Fruit fly (Drosophila melanogaster): Measurements from ENCODE around the gene Coq4.

Gene Coq4

dm6 chr3L:17457695-17458242 is 24.3 kb upstream of the Coq4 start (continued):
- no peak for TF ChIP-seq CG10565 (GFP tag; optimal IDR thresholded peaks at IDR 0.05)
- no peak for TF ChIP-seq B-H2 (GFP tag; optimal IDR thresholded peaks at IDR 0.05)
- TF ChIP-seq CG31388 (GFP tag; optimal IDR thresholded peaks at IDR 0.05) = no peak
- TF ChIP-seq seq (GFP tag; IDR thresholded peaks at IDR 0.05) = peak; percentile 42; the same call in 1 of the 2 replicates
- peak; percentile 39 for TF ChIP-seq CG12391 (tag; optimal IDR thresholded peaks at IDR 0.05)
- peak; percentile 26 for TF ChIP-seq Sox100B (GFP tag; optimal IDR thresholded peaks at IDR 0.05)
- peak; percentile 47 for TF ChIP-seq lab (GFP tag; optimal IDR thresholded peaks at IDR 0.05)
- no peak for TF ChIP-seq hth (optimal IDR thresholded peaks at IDR 0.05)
- peak; percentile 17 for TF ChIP-seq CG1233 (GFP tag; optimal IDR thresholded peaks at IDR 0.05)
- no peak for TF ChIP-seq jumu (GFP tag; optimal IDR thresholded peaks at IDR 0.05)
- no peak for TF ChIP-seq Six4 (GFP tag; optimal IDR thresholded peaks at IDR 0.05)
- TF ChIP-seq sug (tag; optimal IDR thresholded peaks at IDR 0.05) = no peak
- TF ChIP-seq CG17802 (tag; optimal IDR thresholded peaks at IDR 0.05) = no peak
- peak; percentile 23 for TF ChIP-seq CG14710 (tag; optimal IDR thresholded peaks at IDR 0.05)
- TF ChIP-seq CG16813 (GFP tag; IDR thresholded peaks at IDR 0.05; ENCODE audit: partially characterized antibody) = no peak
- TF ChIP-seq CG5245 (GFP tag; optimal IDR thresholded peaks at IDR 0.05) = no peak
- TF ChIP-seq Meics (GFP tag; optimal IDR thresholded peaks at IDR 0.05) = peak; percentile 15
- no peak for TF ChIP-seq Nf-YC (tag; optimal IDR thresholded peaks at IDR 0.05)
- TF ChIP-seq HHEX (GFP tag; optimal IDR thresholded peaks at IDR 0.05) = peak; percentile 37
- no peak for TF ChIP-seq Doc3 (GFP tag; IDR thresholded peaks at IDR 0.05; ENCODE audit: partially characterized antibody)
- no peak for TF ChIP-seq CG12219 (GFP tag; optimal IDR thresholded peaks at IDR 0.05)
- TF ChIP-seq prd (optimal IDR thresholded peaks at IDR 0.05) = no peak
- peak; percentile 29; the same call in 1 of the 3 replicates for TF ChIP-seq prd (GFP tag; IDR thresholded peaks at IDR 0.05)
- no peak for TF ChIP-seq CG10366 (GFP tag; IDR thresholded peaks at IDR 0.05)
- TF ChIP-seq CG13894 (tag; optimal IDR thresholded peaks at IDR 0.05) = no peak
- TF ChIP-seq CG30403 (GFP tag; optimal IDR thresholded peaks at IDR 0.05) = no peak
- no peak for TF ChIP-seq CG4820 (GFP tag; optimal IDR thresholded peaks at IDR 0.05)
- TF ChIP-seq CG18599 (GFP tag; optimal IDR thresholded peaks at IDR 0.05) = peak; percentile 54
- TF ChIP-seq wek (GFP tag; optimal IDR thresholded peaks at IDR 0.05) = no peak
- TF ChIP-seq vvl (GFP tag; IDR thresholded peaks at IDR 0.05) = 0 out of 2 replicates have a peak, but pooled peaks have one; percentile 16
- no peak for TF ChIP-seq Hand (GFP tag; optimal IDR thresholded peaks at IDR 0.05)
- no peak for TF ChIP-seq CG7987 (GFP tag; optimal IDR thresholded peaks at IDR 0.05)
- TF ChIP-seq Atf-2 (GFP tag; optimal IDR thresholded peaks at IDR 0.05) = no peak
- TF ChIP-seq Oli (tag; optimal IDR thresholded peaks at IDR 0.05) = peak; percentile 25
- TF ChIP-seq pzg (GFP tag; optimal IDR thresholded peaks at IDR 0.05) = no peak
- TF ChIP-seq grau (tag; optimal IDR thresholded peaks at IDR 0.05) = peak; percentile 73
- no peak for TF ChIP-seq TFAM (GFP tag; optimal IDR thresholded peaks at IDR 0.05)
- no peak for TF ChIP-seq zen2 (GFP tag; IDR thresholded peaks at IDR 0.05; ENCODE audit: partially characterized antibody)
- peak; percentile 28 for TF ChIP-seq CG8924 (tag; optimal IDR thresholded peaks at IDR 0.05)

DNA sequence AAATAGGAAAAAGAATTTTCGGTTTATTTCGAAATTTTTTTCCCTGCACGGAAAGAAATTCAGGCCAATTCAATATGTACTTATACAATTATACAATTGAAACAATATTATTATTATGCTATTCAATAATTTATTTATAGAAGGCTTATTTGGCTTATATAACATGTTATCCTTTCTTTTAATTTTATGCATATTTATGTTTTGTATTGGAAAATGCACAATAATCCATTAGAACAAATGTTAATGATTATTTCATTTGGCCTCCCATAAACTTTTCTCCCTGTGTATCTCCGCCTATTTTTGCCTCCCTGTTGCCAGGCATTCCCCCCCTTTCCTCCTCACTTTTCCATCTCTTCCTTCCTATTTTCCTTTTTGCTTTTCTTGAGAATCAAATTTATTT is 14.5 kb upstream of the Coq4 start:
- TF ChIP-seq twi (tag; optimal IDR thresholded peaks at IDR 0.05) = no peak
- no peak for TF ChIP-seq CG9932 (GFP tag; IDR thresholded peaks at IDR 0.05)
- peak; percentile 45 for TF ChIP-seq CG3281 (GFP tag; optimal IDR thresholded peaks at IDR 0.05)
- no peak for TF ChIP-seq TFAM (GFP tag; optimal IDR thresholded peaks at IDR 0.05)
- no peak for TF ChIP-seq CG11723 (GFP tag; optimal IDR thresholded peaks at IDR 0.05)
- no peak for TF ChIP-seq CG18619 (GFP tag; optimal IDR thresholded peaks at IDR 0.05)
- TF ChIP-seq CG3838 (GFP tag; optimal IDR thresholded peaks at IDR 0.05) = no peak
- no peak for TF ChIP-seq CG16813 (GFP tag; IDR thresholded peaks at IDR 0.05; ENCODE audit: partially characterized antibody)
- no peak for TF ChIP-seq pum (GFP tag; optimal IDR thresholded peaks at IDR 0.05)
- TF ChIP-seq danr (GFP tag; IDR thresholded peaks at IDR 0.05) = no peak
- TF ChIP-seq amos (GFP tag; IDR thresholded peaks at IDR 0.05; ENCODE audit: partially characterized antibody) = no peak
- peak; percentile 8 for TF ChIP-seq CG17359 (tag; optimal IDR thresholded peaks at IDR 0.05)
- peak; percentile 53 for TF ChIP-seq Fer1 (GFP tag; optimal IDR thresholded peaks at IDR 0.05)
- no peak for TF ChIP-seq zen (tag; optimal IDR thresholded peaks at IDR 0.05)
- TF ChIP-seq CG11093 (GFP tag; IDR thresholded peaks at IDR 0.05) = no peak
- TF ChIP-seq CG31388 (GFP tag; optimal IDR thresholded peaks at IDR 0.05) = no peak
